Fruit fly (Drosophila melanogaster): ENCODE data around the gene gudu.

gudu gene

DNA sequence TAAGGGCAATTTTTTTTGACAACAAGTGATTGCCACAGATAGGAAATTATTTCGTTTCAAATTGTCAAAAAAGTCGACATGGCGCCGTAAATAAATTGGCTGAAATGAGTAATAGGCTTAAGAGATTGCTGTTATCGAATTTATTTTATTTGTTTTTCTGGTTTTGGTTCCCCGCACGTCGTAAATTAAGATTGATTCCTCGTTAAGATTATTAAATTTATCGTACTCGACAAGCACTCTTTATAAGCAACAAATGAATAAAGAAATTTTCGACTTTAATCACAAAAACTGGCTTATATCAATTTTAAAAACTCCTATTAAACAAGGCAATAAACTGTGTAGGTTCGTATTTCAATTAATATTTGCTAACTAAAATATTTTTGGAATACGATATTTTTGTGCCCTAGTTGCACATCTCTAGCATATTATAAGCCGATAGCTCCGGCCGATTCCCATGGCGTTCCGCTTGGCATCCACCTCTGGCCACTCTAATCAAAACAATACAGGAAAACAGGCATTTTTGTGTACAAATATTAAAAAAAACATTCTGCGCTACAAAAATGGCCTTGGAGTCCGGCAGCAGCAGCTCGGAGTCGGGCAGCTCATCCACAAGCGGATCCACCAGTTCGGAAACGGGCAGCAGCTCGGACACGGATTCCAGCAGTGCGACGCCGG is 23.8 kb downstream of the gudu start, which contains the start of gene chm (continued):
- TF ChIP-seq CG11085 (GFP tag; IDR thresholded peaks at IDR 0.05), result peak; percentile 32; the same call in 1 of the 2 replicates
- peak; percentile 81 for TF ChIP-seq vnd (GFP tag; IDR thresholded peaks at IDR 0.05; ENCODE audit: partially characterized antibody)
- TF ChIP-seq CG5245 (GFP tag; optimal IDR thresholded peaks at IDR 0.05), result no peak
- TF ChIP-seq ase (GFP tag; IDR thresholded peaks at IDR 0.05), result no peak
- no peak for TF ChIP-seq CG10209 (GFP tag; optimal IDR thresholded peaks at IDR 0.05)
- TF ChIP-seq p53 (GFP tag; optimal IDR thresholded peaks at IDR 0.05), result no peak
- no peak for TF ChIP-seq CG7556 (GFP tag; optimal IDR thresholded peaks at IDR 0.05)
- TF ChIP-seq Poxn (GFP tag; IDR thresholded peaks at IDR 0.05), result no peak
- TF ChIP-seq crc (GFP tag; optimal IDR thresholded peaks at IDR 0.05), result no peak
- no peak for TF ChIP-seq tll (GFP tag; optimal IDR thresholded peaks at IDR 0.05)
- TF ChIP-seq Asciz (GFP tag; optimal IDR thresholded peaks at IDR 0.05), result no peak
- TF ChIP-seq CG18476 (GFP tag; optimal IDR thresholded peaks at IDR 0.05), result no peak
- TF ChIP-seq CG10267 (tag; optimal IDR thresholded peaks at IDR 0.05), result peak; percentile 41
- TF ChIP-seq Hsf (GFP tag; optimal IDR thresholded peaks at IDR 0.05), result peak; percentile 28
- no peak for TF ChIP-seq CG33557 (GFP tag; optimal IDR thresholded peaks at IDR 0.05)
- no peak for TF ChIP-seq CG3838 (GFP tag; optimal IDR thresholded peaks at IDR 0.05)
- no peak for TF ChIP-seq lab (GFP tag; optimal IDR thresholded peaks at IDR 0.05)
- no peak for TF ChIP-seq CG1792 (GFP tag; optimal IDR thresholded peaks at IDR 0.05)
- no peak for TF ChIP-seq Mrtf (GFP tag; IDR thresholded peaks at IDR 0.05)
- TF ChIP-seq CG13775 (GFP tag; optimal IDR thresholded peaks at IDR 0.05), result no peak
- TF ChIP-seq scrt (GFP tag; optimal IDR thresholded peaks at IDR 0.05), result no peak
- TF ChIP-seq grau (tag; optimal IDR thresholded peaks at IDR 0.05), result peak; percentile 50
- TF ChIP-seq row (GFP tag; IDR thresholded peaks at IDR 0.05), result peak; percentile 94
- TF ChIP-seq Max (GFP tag; optimal IDR thresholded peaks at IDR 0.05), result no peak
- peak; percentile 27 for TF ChIP-seq YL-1 (GFP tag; optimal IDR thresholded peaks at IDR 0.05)
- TF ChIP-seq CG10274 (GFP tag; optimal IDR thresholded peaks at IDR 0.05), result no peak
- peak; percentile 87 for TF ChIP-seq Ets65A (GFP tag)
- peak; percentile 52 for TF ChIP-seq CG12391 (tag; optimal IDR thresholded peaks at IDR 0.05)
- TF ChIP-seq dati (GFP tag; IDR thresholded peaks at IDR 0.05), result no peak
- TF ChIP-seq CG8089 (GFP tag; optimal IDR thresholded peaks at IDR 0.05), result peak; percentile 1
- peak; percentile 28 for TF ChIP-seq CG13296 (GFP tag; optimal IDR thresholded peaks at IDR 0.05)
- no peak for TF ChIP-seq CG17612 (GFP tag; IDR thresholded peaks at IDR 0.05)
- TF ChIP-seq Usf (GFP tag; optimal IDR thresholded peaks at IDR 0.05), result no peak
- no peak for TF ChIP-seq CG9609 (GFP tag; optimal IDR thresholded peaks at IDR 0.05)
- TF ChIP-seq sr (GFP tag; IDR thresholded peaks at IDR 0.05), result no peak
- TF ChIP-seq slp2 (GFP tag; optimal IDR thresholded peaks at IDR 0.05), result no peak
- no peak for TF ChIP-seq croc (GFP tag; conservative IDR thresholded peaks at IDR 0.05)
- TF ChIP-seq B-H1 (GFP tag; IDR thresholded peaks at IDR 0.05), result no peak
- no peak; the same call in 1 of the 2 replicates for TF ChIP-seq CG14667 (GFP tag; IDR thresholded peaks at IDR 0.05)
- no peak for TF ChIP-seq CG4730 (GFP tag; IDR thresholded peaks at IDR 0.05)
- no peak for TF ChIP-seq CG7372 (GFP tag; IDR thresholded peaks at IDR 0.05)
- TF ChIP-seq sim (GFP tag; IDR thresholded peaks at IDR 0.05), result no peak
- no peak for TF ChIP-seq gce (GFP tag; IDR thresholded peaks at IDR 0.05)
- no peak for TF ChIP-seq Mes4 (GFP tag; optimal IDR thresholded peaks at IDR 0.05)
- TF ChIP-seq esg (GFP tag; conservative IDR thresholded peaks at IDR 0.05), result no peak
- peak; percentile 88 for TF ChIP-seq Dll (GFP tag; IDR thresholded peaks at IDR 0.05; ENCODE audit: partially characterized antibody)
- TF ChIP-seq CG1233 (GFP tag; optimal IDR thresholded peaks at IDR 0.05), result no peak
- no peak for TF ChIP-seq Ada2b (GFP tag; IDR thresholded peaks at IDR 0.05)
- TF ChIP-seq CG13424 (tag; optimal IDR thresholded peaks at IDR 0.05), result peak; percentile 25
- peak; percentile 40 for TF ChIP-seq CG33213 (GFP tag; optimal IDR thresholded peaks at IDR 0.05)
- TF ChIP-seq CG8765 (GFP tag; IDR thresholded peaks at IDR 0.05), result no peak

Data from whole organism, embryonic.